Worm (Caenorhabditis elegans): ENCODE results near the gene ZK1320.11.

DNA sequence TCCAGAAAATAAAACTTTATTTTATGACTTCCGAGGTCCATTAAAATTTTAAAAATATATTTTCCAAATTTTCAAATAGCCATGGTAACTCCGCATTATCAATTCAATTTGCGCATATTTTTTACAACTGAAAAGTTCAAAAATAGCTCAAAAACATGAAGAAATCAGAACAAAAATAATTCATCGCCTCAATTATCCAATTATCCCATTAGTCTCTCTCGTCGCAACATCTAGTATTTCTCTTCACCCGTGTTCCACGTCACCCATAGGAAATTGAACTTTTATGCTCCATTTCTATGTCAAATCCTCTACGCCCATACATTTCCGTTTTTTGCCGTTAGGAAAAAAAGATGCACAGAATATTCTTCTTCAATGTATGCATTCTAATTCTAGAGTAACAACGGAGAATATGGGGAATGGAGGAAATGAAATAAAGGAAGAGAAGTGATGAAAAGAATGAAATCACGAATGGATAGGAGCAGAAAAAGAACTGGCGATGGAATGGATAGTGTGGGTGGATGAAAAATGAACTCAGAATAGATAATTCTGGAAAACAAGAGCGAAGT is 22.7 kb downstream of the ZK1320.11 start:
- TF ChIP-seq ceh-2 (tag; optimal IDR thresholded peaks at IDR 0.05) (no peak), ama-1 (optimal IDR thresholded peaks at IDR 0.05) (no peak), pat-9 (tag; optimal IDR thresholded peaks at IDR 0.05) (no peak), ets-4 (tag; optimal IDR thresholded peaks at IDR 0.05) (no peak), T23F11.4 (GFP tag; optimal IDR thresholded peaks at IDR 0.05) (no peak), sox-2 (GFP tag; IDR thresholded peaks at IDR 0.05) (no peak), ztf-16 (tag; optimal IDR thresholded peaks at IDR 0.05) (no peak)
